Worm (Caenorhabditis elegans) whole organism, L2 larva: ENCODE results near the gene tsp-1.
A peak's percentile ranks its signal among the peaks of the same experiment; 100 is the strongest.

ENCODE experiments used
- C34F6.9 ChIP-seq: fragments of 150-350 bp; optimal IDR thresholded peaks from 2 replicates; lab custom pipeline; 2014; ENCODE audit warnings: missing biosample characterization, missing genetic modification characterization
- F13H6.1 ChIP-seq: sonication (generic microtip); optimal IDR thresholded peaks from 2 replicates; lab custom pipeline; 2016; ENCODE audit warnings: missing genetic modification characterization, missing compliant biosample characterization
- R02D3.7 ChIP-seq: fragments of 150-350 bp; optimal IDR thresholded peaks from 2 replicates; lab custom pipeline; 2014; ENCODE audit warnings: missing biosample characterization, missing genetic modification characterization
- Y55F3AM.14 ChIP-seq: fragments of 200-800 bp; sonication (Bioruptor generic); optimal IDR thresholded peaks from 2 replicates; lab custom pipeline; 2018; ENCODE audit warnings: mild to moderate bottlenecking, missing genetic modification characterization, missing compliant biosample characterization
- alr-1 ChIP-seq: fragments of 150-350 bp; optimal IDR thresholded peaks from 2 replicates; lab custom pipeline; 2014; ENCODE audit warnings: missing biosample characterization, missing genetic modification characterization
- aly-2 ChIP-seq: fragments of 150-350 bp; optimal IDR thresholded peaks from 2 replicates; lab custom pipeline; 2014; ENCODE audit warnings: missing biosample characterization, missing genetic modification characterization
- ama-1 ChIP-seq: fragments of 150-350 bp; optimal IDR thresholded peaks from 2 replicates; lab custom pipeline; 2018; ENCODE audit warnings: inconsistent platforms
- blmp-1 ChIP-seq: sonication (generic microtip); optimal IDR thresholded peaks from 2 replicates; lab custom pipeline; 2017; ENCODE audit warnings: missing genetic modification characterization, mild to moderate bottlenecking, missing compliant biosample characterization, antibody characterized with exemption, moderate library complexity; ENCODE audit not compliant: insufficient read depth
- ceh-82 ChIP-seq: fragments of 150-350 bp; optimal IDR thresholded peaks from 2 replicates; lab custom pipeline; 2014; ENCODE audit warnings: missing biosample characterization, missing genetic modification characterization
- crh-2 ChIP-seq: sonication (generic microtip); optimal IDR thresholded peaks from 2 replicates; lab custom pipeline; 2017; ENCODE audit warnings: missing biosample characterization, missing genetic modification characterization
- dmd-4 ChIP-seq: sonication (generic microtip); optimal IDR thresholded peaks from 2 replicates; lab custom pipeline; 2017; ENCODE audit warnings: missing biosample characterization, missing genetic modification characterization
- egl-27 ChIP-seq: sonication (generic microtip); optimal IDR thresholded peaks from 3 replicates; lab custom pipeline; 2017; ENCODE audit warnings: missing biosample characterization, missing genetic modification reagents, missing genetic modification characterization
- elt-1 ChIP-seq: fragments of 150-350 bp; optimal IDR thresholded peaks from 2 replicates; lab custom pipeline; 2014; ENCODE audit warnings: missing biosample characterization, missing genetic modification characterization
- elt-3 ChIP-seq: sonication (generic microtip); optimal IDR thresholded peaks from 2 replicates; lab custom pipeline; 2017; ENCODE audit warnings: missing biosample characterization, missing genetic modification characterization
- gmeb-1 ChIP-seq: fragments of 150-350 bp; optimal IDR thresholded peaks from 2 replicates; lab custom pipeline; 2014; ENCODE audit warnings: missing biosample characterization, missing genetic modification characterization
- lin-39 ChIP-seq: fragments of 150-350 bp; optimal IDR thresholded peaks from 2 replicates; lab custom pipeline; 2014; ENCODE audit warnings: missing biosample characterization, missing genetic modification reagents, missing genetic modification characterization
- lsy-2 ChIP-seq, 2 experiments: fragments of 150-350 bp in 1 of 2; sonication (generic microtip) in 1 of 2; optimal IDR thresholded peaks; 2 replicates each; lab custom pipeline; 2014 to 2017; ENCODE audit warnings: missing biosample characterization in 2 of 2, missing genetic modification characterization in 2 of 2
- mab-5 ChIP-seq: fragments of 150-350 bp; optimal IDR thresholded peaks from 2 replicates; lab custom pipeline; 2014; ENCODE audit warnings: missing biosample characterization, missing genetic modification characterization
- mbf-1 ChIP-seq: sonication (generic microtip); optimal IDR thresholded peaks from 2 replicates; lab custom pipeline; 2017; ENCODE audit warnings: missing biosample characterization, missing genetic modification characterization
- mdl-1 ChIP-seq, 2 experiments: fragments of 150-350 bp in 1 of 2; sonication (generic microtip) in 1 of 2; optimal IDR thresholded peaks; 2 replicates each; lab custom pipeline; 2017; ENCODE audit warnings: missing biosample characterization in 2 of 2, missing genetic modification characterization in 2 of 2
- nhr-10 ChIP-seq: sonication (generic microtip); optimal IDR thresholded peaks from 2 replicates; lab custom pipeline; 2017; ENCODE audit warnings: missing biosample characterization, missing genetic modification characterization
- nhr-11 ChIP-seq: fragments of 150-350 bp; optimal IDR thresholded peaks from 2 replicates; lab custom pipeline; 2014; ENCODE audit warnings: missing biosample characterization, missing genetic modification characterization
- nhr-129 ChIP-seq: fragments of 150-350 bp; optimal IDR thresholded peaks from 2 replicates; lab custom pipeline; 2014; ENCODE audit warnings: missing biosample characterization, missing genetic modification characterization
- nhr-21 ChIP-seq: fragments of 150-350 bp; optimal IDR thresholded peaks from 2 replicates; lab custom pipeline; 2014; ENCODE audit warnings: missing biosample characterization, missing genetic modification characterization
- nhr-23 ChIP-seq: fragments of 150-350 bp; optimal IDR thresholded peaks from 2 replicates; lab custom pipeline; 2014; ENCODE audit warnings: missing biosample characterization, missing genetic modification reagents, missing genetic modification characterization
- nhr-25 ChIP-seq: fragments of 150-350 bp; sonication (generic microtip); optimal IDR thresholded peaks from 3 replicates; lab custom pipeline; 2014; ENCODE audit warnings: missing biosample characterization, missing genetic modification characterization
- nhr-6 ChIP-seq: fragments of 150-350 bp; optimal IDR thresholded peaks from 2 replicates; lab custom pipeline; 2014; ENCODE audit warnings: missing biosample characterization, missing genetic modification characterization
- skn-1 ChIP-seq: sonication (generic microtip); optimal IDR thresholded peaks from 2 replicates; lab custom pipeline; 2017; ENCODE audit warnings: missing biosample characterization, missing genetic modification characterization
- sma-3 ChIP-seq: sonication (generic microtip); optimal IDR thresholded peaks from 2 replicates; lab custom pipeline; 2016; ENCODE audit warnings: missing genetic modification reagents, missing genetic modification characterization, missing compliant biosample characterization
- sma-9 ChIP-seq, 2 experiments: fragments of 150-350 bp in 1 of 2; sonication (generic microtip) in 1 of 2; optimal IDR thresholded peaks; 2 replicates each; lab custom pipeline; 2014 to 2016; ENCODE audit warnings: missing genetic modification characterization in 2 of 2, mild to moderate bottlenecking in 1 of 2, missing biosample characterization in 1 of 2, missing compliant biosample characterization in 1 of 2, missing genetic modification reagents in 1 of 2, moderate library complexity in 1 of 2
- unc-39 ChIP-seq: fragments of 150-350 bp; optimal IDR thresholded peaks from 2 replicates; lab custom pipeline; 2014; ENCODE audit warnings: missing biosample characterization, missing genetic modification characterization
- unc-55 ChIP-seq: fragments of 150-350 bp; sonication (generic microtip); optimal IDR thresholded peaks from 3 replicates; lab custom pipeline; 2014; ENCODE audit warnings: missing biosample characterization, missing genetic modification reagents, missing genetic modification characterization
- unc-62 ChIP-seq: fragments of 150-350 bp; optimal IDR thresholded peaks from 2 replicates; lab custom pipeline; 2014; ENCODE audit warnings: missing biosample characterization, missing genetic modification reagents, missing genetic modification characterization
- zag-1 ChIP-seq: fragments of 150-350 bp; optimal IDR thresholded peaks from 2 replicates; lab custom pipeline; 2014; ENCODE audit warnings: missing biosample characterization, missing genetic modification characterization
- ztf-1 ChIP-seq: fragments of 200-800 bp; sonication (Bioruptor generic); conservative IDR thresholded peaks from 2 replicates; pipeline ENCODE4 v1.3.6; 2022; ENCODE audit warnings: missing genetic modification characterization, missing compliant biosample characterization
- ztf-11 ChIP-seq: sonication (generic microtip); optimal IDR thresholded peaks from 2 replicates; lab custom pipeline; 2017; ENCODE audit warnings: missing biosample characterization, missing genetic modification characterization
- ztf-4 ChIP-seq: fragments of 150-350 bp; optimal IDR thresholded peaks from 2 replicates; lab custom pipeline; 2014; ENCODE audit warnings: missing biosample characterization, missing genetic modification characterization

Gene tsp-1

ce11 chrIII:8268296-8268695 is 29.1 kb upstream of the tsp-1 start, which contains the start of the genes F09G8.7 and crn-7 (continued):
- TF ChIP-seq zag-1 (tag; lab: Kevin White, UChicago) (no peak), nhr-23 (tag; lab: Kevin White, UChicago) (no peak), nhr-129 (tag; lab: Kevin White, UChicago) (peak; percentile 51), gmeb-1 (tag; lab: Kevin White, UChicago) (no peak), unc-39 (tag; lab: Kevin White, UChicago) (no peak), alr-1 (no peak), unc-55 (GFP tag; lab: Kevin White, UChicago) (peak; percentile 8), ztf-11 (tag; lab: Kevin White, UChicago) (no peak), F13H6.1 (tag; lab: Kevin White, UChicago) (no peak)

- TF ChIP-seq nhr-23 (tag; lab: Kevin White, UChicago) (no peak), crh-2 (tag; lab: Kevin White, UChicago) (peak; percentile 8), lsy-2 (tag; optimal IDR thresholded peaks at IDR 0.05; lab: Kevin White, UChicago) (no peak), lin-39 (tag; lab: Kevin White, UChicago) (no peak), ztf-1 (GFP tag; lab: Robert Waterston, UW) (no peak), sma-3 (no peak), blmp-1 (tag; lab: Kevin White, UChicago) (peak; percentile 29), Y55F3AM.14 (GFP tag; lab: Kevin White, UChicago) (no peak), sma-9 (GFP tag; optimal IDR thresholded peaks at IDR 0.05; lab: Kevin White, UChicago) (no peak), sma-9 (tag; optimal IDR thresholded peaks at IDR 0.05; lab: Kevin White, UChicago) (no peak), nhr-129 (tag; lab: Kevin White, UChicago) (no peak), gmeb-1 (tag; lab: Kevin White, UChicago) (no peak), unc-55 (GFP tag; lab: Kevin White, UChicago) (peak; percentile 53), ama-1 (lab: Kevin White, UChicago) (no peak)
- TF ChIP-seq, all 48 proteins: peak for 3
Observed at ce11 chrIII:8265753-8266152, 26.5 kb upstream of the tsp-1 start, which contains the start of gene mrps-9. TSS of gene mrps-9 (plus strand) at chrIII:8266062.

ce11 chrIII:8263377-8263776 is 24.2 kb upstream of the tsp-1 start, which contains the start of gene col-91:
TSS of gene col-91 (minus strand) at chrIII:8263664.
- TF ChIP-seq nhr-21 (tag; lab: Kevin White, UChicago) = peak; percentile 1
- TF ChIP-seq nhr-25 = peak; percentile 16
- TF ChIP-seq blmp-1 (tag; lab: Kevin White, UChicago) = no peak

ce11 chrIII:8262599-8262998 is 23.4 kb upstream of the tsp-1 start:
- TF ChIP-seq blmp-1 (tag; lab: Kevin White, UChicago) = no peak
- TF ChIP-seq ztf-11 (tag; lab: Kevin White, UChicago) = no peak
- TF ChIP-seq nhr-6 = no peak
- TF ChIP-seq unc-62 = no peak
- no peak for TF ChIP-seq nhr-10 (tag; lab: Kevin White, UChicago)
- no peak for TF ChIP-seq C34F6.9
- no peak for TF ChIP-seq unc-55 (GFP tag; lab: Kevin White, UChicago)
- no peak for TF ChIP-seq unc-39 (tag; lab: Kevin White, UChicago)
- TF ChIP-seq ceh-82 (tag; lab: Kevin White, UChicago) = no peak
- TF ChIP-seq ztf-4 (tag; lab: Kevin White, UChicago) = no peak
- TF ChIP-seq lin-39 (tag; lab: Kevin White, UChicago) = no peak
- no peak for TF ChIP-seq mbf-1 (tag; lab: Kevin White, UChicago)
- no peak for TF ChIP-seq nhr-23 (tag; lab: Kevin White, UChicago)
- TF ChIP-seq egl-27 (tag; lab: Kevin White, UChicago) = no peak
- TF ChIP-seq elt-3 (tag; lab: Kevin White, UChicago) = no peak

- TF ChIP-seq lin-39 (tag; lab: Kevin White, UChicago) = no peak
- no peak for TF ChIP-seq dmd-4 (tag; lab: Kevin White, UChicago)
- TF ChIP-seq elt-3 (tag; lab: Kevin White, UChicago) = no peak
- TF ChIP-seq elt-1 (tag; lab: Kevin White, UChicago) = no peak
- TF ChIP-seq unc-55 (GFP tag; lab: Kevin White, UChicago) = no peak
- no peak for TF ChIP-seq gmeb-1 (tag; lab: Kevin White, UChicago)
- no peak for TF ChIP-seq nhr-11 (tag; lab: Kevin White, UChicago)
- TF ChIP-seq Y55F3AM.14 (GFP tag; lab: Kevin White, UChicago) = no peak
- no peak for TF ChIP-seq C34F6.9
- no peak for TF ChIP-seq blmp-1 (tag; lab: Kevin White, UChicago)
- TF ChIP-seq nhr-6 = no peak
- TF ChIP-seq mab-5 (tag; lab: Kevin White, UChicago) = no peak
- no peak for TF ChIP-seq mbf-1 (tag; lab: Kevin White, UChicago)
- no peak for TF ChIP-seq skn-1 (tag; lab: Kevin White, UChicago)
- TF ChIP-seq nhr-10 (tag; lab: Kevin White, UChicago) = no peak
- no peak for TF ChIP-seq R02D3.7 (tag; lab: Kevin White, UChicago)
- no peak for TF ChIP-seq alr-1
- no peak for TF ChIP-seq mdl-1 (tag; optimal IDR thresholded peaks at IDR 0.05; lab: Kevin White, UChicago)
- TF ChIP-seq aly-2 = no peak
- TF ChIP-seq, all 48 proteins: peak for 0
Observed at ce11 chrIII:8258045-8258444, 18.8 kb upstream of the tsp-1 start, which contains the start of gene ncr-2. TSS of gene ncr-2 (plus strand) at chrIII:8258345.
